Worm (Caenorhabditis elegans): Measurements from ENCODE around the gene C25F9.15.

The C25F9.15 gene

ce11 chrV:19421131-19421530, 3.2 kb downstream of the C25F9.15 start, which contains the start of gene C25F9.2:
TSS of gene C25F9.2 (plus strand) at chrV:19421471.
- no peak for TF ChIP-seq ref-1 (GFP tag; conservative IDR thresholded peaks at IDR 0.05)
- no peak for TF ChIP-seq flt-1 (GFP tag; IDR thresholded peaks at IDR 0.05)
- no peak for TF ChIP-seq cog-1 (tag; optimal IDR thresholded peaks at IDR 0.05)
- TF ChIP-seq T22C8.4 (GFP tag; IDR thresholded peaks at IDR 0.05): no peak
- TF ChIP-seq klf-2 (GFP tag; conservative IDR thresholded peaks at IDR 0.05): no peak
- TF ChIP-seq tab-1 (GFP tag; IDR thresholded peaks at IDR 0.05): no peak
- TF ChIP-seq ztf-23 (GFP tag; IDR thresholded peaks at IDR 0.05): no peak
- TF ChIP-seq ztf-29 (GFP tag; IDR thresholded peaks at IDR 0.05): no peak
- TF ChIP-seq med-1 (GFP tag; optimal IDR thresholded peaks at IDR 0.05; ENCODE audit: insufficient read depth): no peak

- TF ChIP-seq klf-2 (GFP tag; conservative IDR thresholded peaks at IDR 0.05): no peak
- no peak for TF ChIP-seq tab-1 (GFP tag; IDR thresholded peaks at IDR 0.05)
- no peak for TF ChIP-seq T22C8.4 (GFP tag; IDR thresholded peaks at IDR 0.05)
- TF ChIP-seq flt-1 (GFP tag; IDR thresholded peaks at IDR 0.05): no peak
These were observed 10.2 kb downstream of the C25F9.15 start for ce11 chrV:19428097-19428496.

ce11 chrV:19428936-19429335, 11.0 kb downstream of the C25F9.15 start:
- TF ChIP-seq ztf-23 (GFP tag; IDR thresholded peaks at IDR 0.05) (no peak), ref-1 (GFP tag; conservative IDR thresholded peaks at IDR 0.05) (no peak), med-1 (GFP tag; optimal IDR thresholded peaks at IDR 0.05; ENCODE audit: insufficient read depth) (no peak), flt-1 (GFP tag; IDR thresholded peaks at IDR 0.05) (no peak), ztf-29 (GFP tag; IDR thresholded peaks at IDR 0.05) (no peak), klf-2 (GFP tag; conservative IDR thresholded peaks at IDR 0.05) (no peak), T22C8.4 (GFP tag; IDR thresholded peaks at IDR 0.05) (no peak), cog-1 (tag; optimal IDR thresholded peaks at IDR 0.05) (no peak), tab-1 (GFP tag; IDR thresholded peaks at IDR 0.05) (no peak)

- no peak for TF ChIP-seq T22C8.4 (GFP tag; IDR thresholded peaks at IDR 0.05)
- no peak for TF ChIP-seq klf-2 (GFP tag; conservative IDR thresholded peaks at IDR 0.05)
- TF ChIP-seq tab-1 (GFP tag; IDR thresholded peaks at IDR 0.05): no peak
- no peak for TF ChIP-seq ztf-23 (GFP tag; IDR thresholded peaks at IDR 0.05)
- TF ChIP-seq flt-1 (GFP tag; IDR thresholded peaks at IDR 0.05): no peak
- TF ChIP-seq cog-1 (tag; optimal IDR thresholded peaks at IDR 0.05): no peak
- no peak for TF ChIP-seq med-1 (GFP tag; optimal IDR thresholded peaks at IDR 0.05; ENCODE audit: insufficient read depth)
These were observed 11.7 kb downstream of the C25F9.15 start for ce11 chrV:19429605-19430004.

- peak; percentile 53; the same call in 1 of the 2 replicates for TF ChIP-seq ztf-29 (GFP tag; IDR thresholded peaks at IDR 0.05)
- TF ChIP-seq tab-1 (GFP tag; IDR thresholded peaks at IDR 0.05): peak; percentile 70; the same call in 1 of the 2 replicates
- no peak for TF ChIP-seq klf-2 (GFP tag; conservative IDR thresholded peaks at IDR 0.05)
- TF ChIP-seq flt-1 (GFP tag; IDR thresholded peaks at IDR 0.05): no peak; the same call in 1 of the 2 replicates
- no peak for TF ChIP-seq med-1 (GFP tag; optimal IDR thresholded peaks at IDR 0.05; ENCODE audit: insufficient read depth)
- no peak for TF ChIP-seq cog-1 (tag; optimal IDR thresholded peaks at IDR 0.05)
- no peak for TF ChIP-seq ref-1 (GFP tag; conservative IDR thresholded peaks at IDR 0.05)
- TF ChIP-seq ztf-23 (GFP tag; IDR thresholded peaks at IDR 0.05): no peak
- no peak for TF ChIP-seq T22C8.4 (GFP tag; IDR thresholded peaks at IDR 0.05)
These were observed 12.5 kb downstream of the C25F9.15 start for ce11 chrV:19430351-19430913.

- TF ChIP-seq med-1 (GFP tag; optimal IDR thresholded peaks at IDR 0.05; ENCODE audit: insufficient read depth) (no peak), T22C8.4 (GFP tag; IDR thresholded peaks at IDR 0.05) (no peak)
These were observed 13.1 kb downstream of the C25F9.15 start, which contains the start of gene srw-85 for ce11 chrV:19431036-19431435. TSS of gene srw-85 (minus strand) at chrV:19431136.

ce11 chrV:19432030-19432429, 14.1 kb downstream of the C25F9.15 start:
- TF ChIP-seq tab-1 (GFP tag; IDR thresholded peaks at IDR 0.05) (no peak), T22C8.4 (GFP tag; IDR thresholded peaks at IDR 0.05) (no peak), med-1 (GFP tag; optimal IDR thresholded peaks at IDR 0.05; ENCODE audit: insufficient read depth) (no peak), cog-1 (tag; optimal IDR thresholded peaks at IDR 0.05) (no peak), flt-1 (GFP tag; IDR thresholded peaks at IDR 0.05) (no peak), klf-2 (GFP tag; conservative IDR thresholded peaks at IDR 0.05) (no peak), ztf-23 (GFP tag; IDR thresholded peaks at IDR 0.05) (no peak)

ce11 chrV:19432972-19433371, 15.0 kb downstream of the C25F9.15 start, which contains the start of gene C25F9.11:
TSS of gene C25F9.11 (minus strand) at chrV:19433072.
- no peak for TF ChIP-seq klf-2 (GFP tag; conservative IDR thresholded peaks at IDR 0.05)
- TF ChIP-seq tab-1 (GFP tag; IDR thresholded peaks at IDR 0.05): no peak
- TF ChIP-seq ztf-23 (GFP tag; IDR thresholded peaks at IDR 0.05): no peak
- no peak for TF ChIP-seq T22C8.4 (GFP tag; IDR thresholded peaks at IDR 0.05)
- no peak for TF ChIP-seq med-1 (GFP tag; optimal IDR thresholded peaks at IDR 0.05; ENCODE audit: insufficient read depth)
- TF ChIP-seq cog-1 (tag; optimal IDR thresholded peaks at IDR 0.05): no peak
- TF ChIP-seq flt-1 (GFP tag; IDR thresholded peaks at IDR 0.05): no peak
- no peak for TF ChIP-seq ref-1 (GFP tag; conservative IDR thresholded peaks at IDR 0.05)
- TF ChIP-seq ztf-29 (GFP tag; IDR thresholded peaks at IDR 0.05): no peak

ce11 chrV:19433806-19434437, 16.0 kb downstream of the C25F9.15 start, which contains the start of gene C25F9.16:
TSS of gene C25F9.16 (plus strand) at chrV:19434387.
- no peak for TF ChIP-seq cog-1 (tag; optimal IDR thresholded peaks at IDR 0.05)
- no peak for TF ChIP-seq T22C8.4 (GFP tag; IDR thresholded peaks at IDR 0.05)
- TF ChIP-seq flt-1 (GFP tag; IDR thresholded peaks at IDR 0.05): no peak
- TF ChIP-seq tab-1 (GFP tag; IDR thresholded peaks at IDR 0.05): no peak
- TF ChIP-seq klf-2 (GFP tag; conservative IDR thresholded peaks at IDR 0.05): no peak
- TF ChIP-seq ref-1 (GFP tag; conservative IDR thresholded peaks at IDR 0.05): no peak
- no peak for TF ChIP-seq med-1 (GFP tag; optimal IDR thresholded peaks at IDR 0.05; ENCODE audit: insufficient read depth)
- TF ChIP-seq ztf-23 (GFP tag; IDR thresholded peaks at IDR 0.05): no peak
- TF ChIP-seq ztf-29 (GFP tag; IDR thresholded peaks at IDR 0.05): no peak

- TF ChIP-seq ztf-29 (GFP tag; IDR thresholded peaks at IDR 0.05): no peak
- TF ChIP-seq cog-1 (tag; optimal IDR thresholded peaks at IDR 0.05): no peak
- no peak for TF ChIP-seq tab-1 (GFP tag; IDR thresholded peaks at IDR 0.05)
- no peak for TF ChIP-seq flt-1 (GFP tag; IDR thresholded peaks at IDR 0.05)
- TF ChIP-seq klf-2 (GFP tag; conservative IDR thresholded peaks at IDR 0.05): no peak
- TF ChIP-seq ztf-23 (GFP tag; IDR thresholded peaks at IDR 0.05): no peak
- TF ChIP-seq T22C8.4 (GFP tag; IDR thresholded peaks at IDR 0.05): no peak
- TF ChIP-seq med-1 (GFP tag; optimal IDR thresholded peaks at IDR 0.05; ENCODE audit: insufficient read depth): no peak
- no peak for TF ChIP-seq ref-1 (GFP tag; conservative IDR thresholded peaks at IDR 0.05)
These were observed 18.4 kb downstream of the C25F9.15 start, which contains the start of gene C25F9.14 for ce11 chrV:19436307-19436706. TSS of gene C25F9.14 (plus strand) at chrV:19436484.

Measured in whole organism, midembryonic.